Worm (Caenorhabditis elegans): ENCODE measurements around the gene C31B8.12.

Gene C31B8.12

DNA sequence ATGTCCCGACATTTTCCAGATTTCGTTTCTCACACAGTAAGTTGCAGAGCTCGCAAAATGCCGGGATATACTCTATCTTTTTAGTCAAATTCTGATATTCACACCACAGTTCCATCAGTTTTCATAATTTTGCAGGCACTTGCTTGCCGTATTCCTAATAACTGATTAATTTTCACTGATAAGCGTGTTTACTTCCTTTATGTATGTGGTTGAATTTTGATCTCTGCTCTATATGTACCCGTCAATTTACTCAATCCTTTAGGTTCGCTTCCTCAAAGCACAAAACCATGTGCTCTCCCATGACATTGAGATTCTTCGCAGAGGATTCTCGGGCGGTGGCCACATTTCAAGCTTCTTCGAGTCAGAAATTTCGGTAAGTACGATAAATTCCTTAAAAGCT, 45.9 kb downstream of the C31B8.12 start:
- TF ChIP-seq repo-1 (tag; optimal IDR thresholded peaks at IDR 0.05) (no peak), F49E8.2 (tag; optimal IDR thresholded peaks at IDR 0.05; ENCODE audit: insufficient read depth) (no peak), nhr-179 (tag; optimal IDR thresholded peaks at IDR 0.05) (no peak), madf-8 (GFP tag; conservative IDR thresholded peaks at IDR 0.05) (no peak), somi-1 (GFP tag; optimal IDR thresholded peaks at IDR 0.05) (no peak), Y67H2A.10 (GFP tag; conservative IDR thresholded peaks at IDR 0.05) (no peak), ceh-58 (GFP tag; IDR thresholded peaks at IDR 0.05) (no peak), let-607 (tag; optimal IDR thresholded peaks at IDR 0.05) (no peak), attf-3 (GFP tag; conservative IDR thresholded peaks at IDR 0.05) (no peak), pha-4 (tag; optimal IDR thresholded peaks at IDR 0.05) (peak; percentile 34), F23B12.7 (tag; optimal IDR thresholded peaks at IDR 0.05; ENCODE audit: insufficient read depth) (no peak), egrh-3 (GFP tag; IDR thresholded peaks at IDR 0.05) (no peak), nhr-80 (tag; optimal IDR thresholded peaks at IDR 0.05) (peak; percentile 23), egl-18 (GFP tag; IDR thresholded peaks at IDR 0.05) (no peak)

ce11 chrV:2881016-2881415, 46.4 kb downstream of the C31B8.12 start, which contains the start of gene ifc-1:
Gene ifc-1 (plus strand): TSS chrV:2881393.
- TF ChIP-seq T26A5.8 (tag; optimal IDR thresholded peaks at IDR 0.05) (no peak), F57A8.1 (GFP tag; optimal IDR thresholded peaks at IDR 0.05) (no peak), B0261.1 (tag; optimal IDR thresholded peaks at IDR 0.05) (no peak), mxl-1 (tag; optimal IDR thresholded peaks at IDR 0.05) (no peak), snpc-1.3 (tag; optimal IDR thresholded peaks at IDR 0.05; ENCODE audit: insufficient read depth) (no peak), lin-54 (GFP tag; optimal IDR thresholded peaks at IDR 0.05) (no peak), xnd-1 (tag; optimal IDR thresholded peaks at IDR 0.05) (no peak), ztf-3 (GFP tag; optimal IDR thresholded peaks at IDR 0.05) (no peak), lsl-1 (GFP tag; optimal IDR thresholded peaks at IDR 0.05) (no peak), athp-1 (tag; optimal IDR thresholded peaks at IDR 0.05) (no peak), chd-7 (tag; optimal IDR thresholded peaks at IDR 0.05) (no peak), attf-5 (GFP tag; optimal IDR thresholded peaks at IDR 0.05) (no peak), lag-1 (GFP tag; IDR thresholded peaks at IDR 0.05) (no peak), F22D6.2 (tag; optimal IDR thresholded peaks at IDR 0.05) (no peak), pbrm-1 (GFP tag; IDR thresholded peaks at IDR 0.05) (no peak), ztf-28 (GFP tag; IDR thresholded peaks at IDR 0.05) (no peak), hrde-1 (tag; optimal IDR thresholded peaks at IDR 0.05; ENCODE audit: borderline replicate concordance) (no peak), somi-1 (GFP tag; optimal IDR thresholded peaks at IDR 0.05) (no peak), bed-2 (GFP tag; IDR thresholded peaks at IDR 0.05) (no peak), cebp-1 (GFP tag; IDR thresholded peaks at IDR 0.05) (no peak), cebp-1 (tag; optimal IDR thresholded peaks at IDR 0.05) (no peak)

DNA sequence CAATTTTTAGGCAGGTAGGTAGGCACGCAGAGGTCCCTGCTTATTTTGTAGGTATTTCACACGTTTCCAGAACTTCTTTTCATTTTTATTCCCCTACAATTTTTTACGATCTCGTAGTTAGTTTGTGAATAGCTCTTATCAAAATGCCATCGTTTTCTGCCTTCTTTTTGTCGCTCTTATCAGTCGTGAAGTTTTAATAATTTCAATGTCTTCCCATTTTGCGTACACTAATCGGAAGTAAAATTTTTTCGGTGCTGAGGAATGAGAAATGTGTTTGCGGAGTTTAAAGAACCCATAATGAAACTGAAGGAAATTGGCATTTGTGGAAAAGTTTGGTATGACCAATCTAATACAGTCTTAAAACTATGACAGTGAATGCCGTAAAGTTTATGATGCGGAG, 47.1 kb downstream of the C31B8.12 start:
- TF ChIP-seq nhr-80 (tag; optimal IDR thresholded peaks at IDR 0.05) (peak; percentile 45), ccch-3 (GFP tag; optimal IDR thresholded peaks at IDR 0.05) (no peak)

DNA sequence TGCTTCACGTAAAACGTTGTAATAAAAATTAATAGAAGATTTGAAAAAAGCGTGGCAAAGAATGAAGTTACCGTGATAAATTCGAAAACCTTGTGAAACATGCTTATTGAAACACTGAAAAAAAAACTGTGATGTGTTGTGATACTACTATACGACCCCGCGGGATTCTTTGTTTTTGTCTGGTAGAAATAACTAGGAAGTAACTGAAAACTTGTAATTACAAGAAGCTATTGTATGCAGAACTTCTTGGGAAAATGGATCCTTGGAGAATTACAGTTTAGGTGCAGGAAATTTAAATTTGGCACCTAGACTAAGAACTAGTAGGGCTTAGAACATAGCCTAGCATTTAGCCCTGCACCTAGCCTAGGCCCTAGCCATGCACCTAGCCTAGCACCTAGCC, 47.7 kb downstream of the C31B8.12 start, which contains the start of gene str-39:
TSS of gene str-39 (minus strand) at position 101 of the 400 bp plus-strand sequence.
- TF ChIP-seq F37B4.10 (GFP tag; IDR thresholded peaks at IDR 0.05) = no peak
- TF ChIP-seq cebp-2 (GFP tag; IDR thresholded peaks at IDR 0.05) = no peak
- no peak for TF ChIP-seq let-607 (tag; optimal IDR thresholded peaks at IDR 0.05)
- no peak for TF ChIP-seq ceh-91 (GFP tag; IDR thresholded peaks at IDR 0.05)
- no peak for TF ChIP-seq attf-5 (GFP tag; optimal IDR thresholded peaks at IDR 0.05)
- TF ChIP-seq madf-10 (tag; optimal IDR thresholded peaks at IDR 0.05) = no peak
- TF ChIP-seq bed-1 (GFP tag; IDR thresholded peaks at IDR 0.05) = no peak
- no peak for TF ChIP-seq lin-54 (GFP tag; optimal IDR thresholded peaks at IDR 0.05)
- no peak for TF ChIP-seq athp-1 (tag; optimal IDR thresholded peaks at IDR 0.05)
- no peak for TF ChIP-seq sdz-38 (tag; optimal IDR thresholded peaks at IDR 0.05)
- no peak for TF ChIP-seq nfyb-1 (GFP tag; IDR thresholded peaks at IDR 0.05)

All from whole organism, young adult.